Fruit fly (Drosophila melanogaster): Measurements from ENCODE around the gene eIF4E1.

DNA sequence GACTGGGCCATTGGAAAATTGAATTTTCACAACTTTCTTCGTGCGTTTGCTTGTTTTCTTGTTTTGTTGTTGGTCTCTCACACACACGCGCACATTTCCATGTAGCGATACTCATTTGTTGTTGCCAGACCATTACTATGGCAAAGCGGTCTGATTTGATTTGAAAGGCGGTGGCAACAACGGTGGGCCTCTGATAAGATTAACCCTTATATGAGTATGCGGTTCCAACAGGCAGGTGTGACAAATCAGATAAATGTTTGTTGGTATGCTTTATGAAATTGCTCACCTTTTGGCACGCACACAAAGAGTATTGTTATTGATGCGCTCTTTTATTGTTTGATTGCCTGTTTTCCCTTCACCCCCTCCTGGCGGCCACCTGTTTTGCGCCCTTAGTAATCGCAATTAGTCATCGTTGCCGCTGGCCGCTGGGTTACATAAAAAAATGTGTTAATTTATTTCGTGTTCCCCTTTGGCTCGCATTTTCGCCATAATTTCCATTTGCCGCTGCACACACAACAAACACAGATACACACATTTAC is 45.0 kb upstream of the eIF4E1 start:
- TF ChIP-seq CG8159 (tag; optimal IDR thresholded peaks at IDR 0.05), result no peak
- TF ChIP-seq CG4496 (GFP tag; IDR thresholded peaks at IDR 0.05), result 0 out of 3 replicates have a peak, but pooled peaks have one; percentile 37
- no peak for TF ChIP-seq CG14655 (GFP tag; optimal IDR thresholded peaks at IDR 0.05)
- no peak for TF ChIP-seq CG10348 (GFP tag; IDR thresholded peaks at IDR 0.05)
- no peak for TF ChIP-seq gl (tag; optimal IDR thresholded peaks at IDR 0.05)

All from whole organism, pupa.